Worm (Caenorhabditis elegans) whole organism, L1 larva: ENCODE measurements around the gene gur-3.
A peak's percentile ranks its signal among the peaks of the same experiment; 100 is the strongest.

Source experiments
- C16A3.4 ChIP-seq: fragments of 150-350 bp; optimal IDR thresholded peaks from 2 replicates; lab custom pipeline; 2014; ENCODE audit warnings: missing biosample characterization, missing genetic modification characterization
- alr-1 ChIP-seq: fragments of 200-800 bp; sonication (Bioruptor generic); optimal IDR thresholded peaks from 2 replicates; lab custom pipeline; 2018; ENCODE audit warnings: borderline replicate concordance, mild to moderate bottlenecking, missing genetic modification characterization, missing compliant biosample characterization
- aly-2 ChIP-seq: fragments of 150-350 bp; optimal IDR thresholded peaks from 2 replicates; lab custom pipeline; 2014; ENCODE audit warnings: missing biosample characterization, missing genetic modification characterization
- ama-1 ChIP-seq: fragments of 150-350 bp; optimal IDR thresholded peaks from 2 replicates; lab custom pipeline; 2014
- blmp-1 ChIP-seq: fragments of 150-350 bp; optimal IDR thresholded peaks from 2 replicates; lab custom pipeline; 2014; ENCODE audit warnings: missing biosample characterization, missing genetic modification characterization
- ceh-8 ChIP-seq: fragments of 200-800 bp; sonication (Bioruptor generic); optimal IDR thresholded peaks from 2 replicates; lab custom pipeline; 2018; ENCODE audit warnings: mild to moderate bottlenecking, missing genetic modification characterization, moderate library complexity, missing compliant biosample characterization
- ceh-88 ChIP-seq: fragments of 200-800 bp; sonication (Bioruptor generic); IDR thresholded peaks from 2 replicates; pipeline ENCODE4 v1.3.6; 2022; ENCODE audit warnings: missing genetic modification characterization, missing compliant biosample characterization
- ceh-90 ChIP-seq: sonication (generic microtip); optimal IDR thresholded peaks from 2 replicates; lab custom pipeline; 2016; ENCODE audit warnings: missing genetic modification characterization, missing compliant biosample characterization
- dsc-1 ChIP-seq: sonication (generic microtip); optimal IDR thresholded peaks from 2 replicates; lab custom pipeline; 2016; ENCODE audit warnings: mild to moderate bottlenecking, missing genetic modification characterization, missing compliant biosample characterization
- efl-1 ChIP-seq, 4 experiments: fragments of 150-350 bp; optimal IDR thresholded peaks in 3 of 4; peaks in 1 of 4; 1 replicate in 1 of 4; 2 replicates in 3 of 4; lab custom pipeline; 2014; ENCODE audit warnings: missing biosample characterization in 2 of 4, missing genetic modification characterization in 2 of 4, missing genetic modification reagents in 2 of 4
- egl-13 ChIP-seq: sonication (generic microtip); optimal IDR thresholded peaks from 2 replicates; lab custom pipeline; 2016; ENCODE audit warnings: missing genotype, missing genetic modification reagents, missing genetic modification characterization, missing compliant biosample characterization
- egl-27 ChIP-seq, 2 experiments: fragments of 150-350 bp in 1 of 2; sonication (generic microtip); optimal IDR thresholded peaks; 3 replicates each; lab custom pipeline; 2017 to 2018; ENCODE audit warnings: missing biosample characterization in 2 of 2, missing genetic modification characterization in 2 of 2, missing genetic modification reagents in 2 of 2
- elt-2 ChIP-seq: sonication (generic microtip); optimal IDR thresholded peaks from 2 replicates; lab custom pipeline; 2016; ENCODE audit warnings: missing genetic modification characterization, mild to moderate bottlenecking, inconsistent platforms, missing compliant biosample characterization, missing genetic modification reagents
- fkh-10 ChIP-seq: sonication (generic microtip); optimal IDR thresholded peaks from 2 replicates; lab custom pipeline; 2017; ENCODE audit warnings: missing biosample characterization, missing genetic modification reagents, missing genetic modification characterization
- fkh-8 ChIP-seq: sonication (generic microtip); optimal IDR thresholded peaks from 2 replicates; lab custom pipeline; 2016; ENCODE audit warnings: mild to moderate bottlenecking, missing genetic modification characterization, missing compliant biosample characterization
- fos-1 ChIP-seq: fragments of 150-350 bp; optimal IDR thresholded peaks from 2 replicates; lab custom pipeline; 2014; ENCODE audit warnings: missing biosample characterization, missing genetic modification characterization
- hlh-17 ChIP-seq: fragments of 200-800 bp; sonication (Bioruptor generic); optimal IDR thresholded peaks from 2 replicates; lab custom pipeline; 2018; ENCODE audit warnings: missing genetic modification characterization, mild to moderate bottlenecking, missing compliant biosample characterization, moderate library complexity, borderline replicate concordance
- isw-1 ChIP-seq: fragments of 200-800 bp; sonication (Bioruptor generic); IDR thresholded peaks from 2 replicates; pipeline ENCODE4 v1.3.6; 2022; ENCODE audit warnings: missing genetic modification characterization, missing compliant biosample characterization
- jun-1 ChIP-seq: fragments of 150-350 bp; optimal IDR thresholded peaks from 2 replicates; lab custom pipeline; 2014; ENCODE audit warnings: missing biosample characterization, missing genetic modification reagents, missing genetic modification characterization
- lin-13 ChIP-seq: fragments of 150-350 bp; optimal IDR thresholded peaks from 2 replicates; lab custom pipeline; 2014; ENCODE audit warnings: missing biosample characterization, missing genetic modification reagents, missing genetic modification characterization
- lin-14 ChIP-seq: fragments of 200-800 bp; sonication (Bioruptor generic); optimal IDR thresholded peaks from 2 replicates; lab custom pipeline; 2018; ENCODE audit warnings: mild to moderate bottlenecking, missing genetic modification characterization, moderate library complexity, missing compliant biosample characterization
- lin-15B ChIP-seq: fragments of 150-350 bp; sonication (generic microtip); optimal IDR thresholded peaks from 3 replicates; lab custom pipeline; 2014; ENCODE audit warnings: missing biosample characterization, missing genetic modification characterization
- lsy-2 ChIP-seq, 2 experiments: fragments of 150-350 bp; optimal IDR thresholded peaks; 2 replicates each; lab custom pipeline; 2014; ENCODE audit warnings: missing biosample characterization in 2 of 2, missing genetic modification characterization in 2 of 2
- mab-9 ChIP-seq: fragments of 200-800 bp; sonication (Bioruptor generic); IDR thresholded peaks from 2 replicates; pipeline ENCODE4 v1.3.6; 2022; ENCODE audit warnings: missing genetic modification reagents, missing genetic modification characterization, missing compliant biosample characterization
- mdl-1 ChIP-seq, 2 experiments: fragments of 150-350 bp; optimal IDR thresholded peaks; 2 replicates each; lab custom pipeline; 2014 to 2017; ENCODE audit warnings: missing biosample characterization in 2 of 2, missing genetic modification characterization in 2 of 2, inconsistent platforms in 1 of 2
- mep-1 ChIP-seq: fragments of 150-350 bp; optimal IDR thresholded peaks from 2 replicates; lab custom pipeline; 2014; ENCODE audit warnings: missing biosample characterization, missing genetic modification characterization
- nhr-11 ChIP-seq: fragments of 150-350 bp; optimal IDR thresholded peaks from 2 replicates; lab custom pipeline; 2014; ENCODE audit warnings: missing biosample characterization, missing genetic modification characterization
- nhr-12 ChIP-seq: sonication (generic microtip); optimal IDR thresholded peaks from 2 replicates; lab custom pipeline; 2017; ENCODE audit warnings: missing biosample characterization, missing genetic modification characterization
- nhr-19 ChIP-seq: fragments of 200-800 bp; sonication (Bioruptor generic); conservative IDR thresholded peaks from 2 replicates; pipeline ENCODE4 v1.3.6; 2022; ENCODE audit warnings: missing genetic modification characterization, missing compliant biosample characterization
- nhr-20 ChIP-seq: sonication (generic microtip); optimal IDR thresholded peaks from 2 replicates; lab custom pipeline; 2016; ENCODE audit warnings: mild to moderate bottlenecking, missing genetic modification characterization, missing compliant biosample characterization
- nhr-237 ChIP-seq: fragments of 150-350 bp; optimal IDR thresholded peaks from 2 replicates; lab custom pipeline; 2014; ENCODE audit warnings: missing biosample characterization, missing genetic modification characterization
- nhr-47 ChIP-seq: sonication (generic microtip); optimal IDR thresholded peaks from 2 replicates; lab custom pipeline; 2016; ENCODE audit warnings: mild to moderate bottlenecking, missing genetic modification characterization, moderate library complexity, missing compliant biosample characterization
- nhr-71 ChIP-seq: sonication (generic microtip); optimal IDR thresholded peaks from 2 replicates; lab custom pipeline; 2016; ENCODE audit warnings: mild to moderate bottlenecking, missing genetic modification characterization, moderate library complexity, missing compliant biosample characterization
- nhr-85 ChIP-seq: sonication (generic microtip); peaks from one replicate; lab custom pipeline; 2016; ENCODE audit warnings: missing genetic modification characterization, inconsistent platforms, missing compliant biosample characterization
- pax-3 ChIP-seq: fragments of 200-800 bp; sonication (Bioruptor generic); optimal IDR thresholded peaks from 2 replicates; lab custom pipeline; 2018; ENCODE audit warnings: mild to moderate bottlenecking, missing genetic modification characterization, moderate library complexity, missing compliant biosample characterization
- snpc-4 ChIP-seq: fragments of 150-350 bp; optimal IDR thresholded peaks from 2 replicates; lab custom pipeline; 2014; ENCODE audit warnings: missing biosample characterization, missing genetic modification characterization
- snu-23 ChIP-seq: sonication (generic microtip); optimal IDR thresholded peaks from 2 replicates; lab custom pipeline; 2016; ENCODE audit warnings: missing genetic modification characterization, missing compliant biosample characterization
- sup-37 ChIP-seq: fragments of 200-800 bp; sonication (Bioruptor generic); optimal IDR thresholded peaks from 2 replicates; lab custom pipeline; 2018; ENCODE audit warnings: mild to moderate bottlenecking, missing genetic modification characterization, missing compliant biosample characterization
- swsn-7 ChIP-seq: sonication (generic microtip); optimal IDR thresholded peaks from 2 replicates; lab custom pipeline; 2016; ENCODE audit warnings: missing genetic modification characterization, missing compliant biosample characterization
- tbx-2 ChIP-seq: sonication (generic microtip); optimal IDR thresholded peaks from 2 replicates; lab custom pipeline; 2016; ENCODE audit warnings: missing genetic modification characterization, missing compliant biosample characterization
- tlp-1 ChIP-seq: fragments of 150-350 bp; optimal IDR thresholded peaks from 2 replicates; lab custom pipeline; 2014; ENCODE audit warnings: missing biosample characterization, missing genetic modification characterization
- unc-62 ChIP-seq: fragments of 150-350 bp; optimal IDR thresholded peaks from 2 replicates; lab custom pipeline; 2014; ENCODE audit warnings: missing biosample characterization, missing genetic modification reagents, missing genetic modification characterization
- unc-98 ChIP-seq: fragments of 200-800 bp; sonication (Bioruptor generic); IDR thresholded peaks from 2 replicates; pipeline ENCODE4 v1.3.6; 2022; ENCODE audit warnings: missing genetic modification characterization, missing compliant biosample characterization
- xbp-1 ChIP-seq: sonication (generic microtip); optimal IDR thresholded peaks from 2 replicates; lab custom pipeline; 2016; ENCODE audit warnings: missing genetic modification characterization, missing compliant biosample characterization
- zag-1 ChIP-seq: fragments of 150-350 bp; optimal IDR thresholded peaks from 2 replicates; lab custom pipeline; 2014; ENCODE audit warnings: missing biosample characterization, missing genetic modification characterization
- zip-4 ChIP-seq: fragments of 200-800 bp; sonication (Bioruptor generic); optimal IDR thresholded peaks from 2 replicates; lab custom pipeline; 2018; ENCODE audit warnings: mild to moderate bottlenecking, missing genetic modification characterization, moderate library complexity, missing compliant biosample characterization
- ztf-4 ChIP-seq: fragments of 150-350 bp; optimal IDR thresholded peaks from 2 replicates; lab custom pipeline; 2014; ENCODE audit warnings: missing biosample characterization, missing genetic modification characterization

Gene gur-3

ce11 chrX:10443836-10444235 lies 37.7 kb upstream of the gur-3 start, which contains the start of gene C39B10.3:
C39B10.3 (plus strand) TSS chrX:10444136.
- no peak for TF ChIP-seq ztf-4 (tag; lab: Kevin White, UChicago)
- no peak for TF ChIP-seq snpc-4 (tag; lab: Kevin White, UChicago)
- TF ChIP-seq blmp-1 (tag; lab: Kevin White, UChicago): no peak
- no peak for TF ChIP-seq hlh-17 (GFP tag; lab: Kevin White, UChicago)
- no peak for TF ChIP-seq lsy-2 (tag; optimal IDR thresholded peaks at IDR 0.05; lab: Kevin White, UChicago)

DNA sequence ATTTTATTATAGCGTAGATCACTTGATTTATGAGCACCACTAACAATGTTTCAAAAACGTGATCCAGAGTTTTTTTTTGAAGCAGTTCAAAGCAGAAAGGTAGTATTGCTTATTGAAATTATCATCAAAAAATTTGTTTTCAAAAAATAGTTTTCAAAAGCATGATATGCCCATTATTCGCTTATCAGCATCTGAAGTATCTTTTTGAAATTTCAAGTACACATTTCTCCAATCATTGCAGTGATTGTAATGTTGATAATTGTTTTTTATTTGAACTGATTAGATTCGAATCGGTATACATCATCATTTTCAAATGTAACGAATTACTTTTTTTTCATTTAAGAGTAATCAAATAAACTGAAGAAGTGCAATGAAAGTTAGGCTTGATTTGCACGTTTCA lies 34.7 kb upstream of the gur-3 start:
- TF ChIP-seq alr-1 (tag; lab: Kevin White, UChicago) (no peak), nhr-11 (no peak), sup-37 (GFP tag; lab: Kevin White, UChicago) (no peak), efl-1 (optimal IDR thresholded peaks at IDR 0.05; lab: Kevin White, UChicago) (no peak), efl-1 (GFP tag; optimal IDR thresholded peaks at IDR 0.05 in 1 of 2; lab: Kevin White, UChicago) (no peak), elt-2 (peak; percentile 46), aly-2 (tag; lab: Kevin White, UChicago) (no peak), pax-3 (tag; lab: Kevin White, UChicago) (no peak), ceh-90 (tag; lab: Kevin White, UChicago) (no peak), C16A3.4 (no peak)

- TF ChIP-seq ceh-8 (GFP tag; lab: Kevin White, UChicago): no peak
- TF ChIP-seq swsn-7: no peak
- TF ChIP-seq blmp-1 (tag; lab: Kevin White, UChicago): no peak
- no peak for TF ChIP-seq nhr-47 (tag; lab: Kevin White, UChicago)
- no peak for TF ChIP-seq xbp-1 (tag; lab: Kevin White, UChicago)
- no peak for TF ChIP-seq ama-1 (lab: Kevin White, UChicago)
- TF ChIP-seq nhr-20 (tag; lab: Kevin White, UChicago): no peak
- no peak for TF ChIP-seq sup-37 (GFP tag; lab: Kevin White, UChicago)
- TF ChIP-seq ceh-90 (tag; lab: Kevin White, UChicago): no peak
- TF ChIP-seq snpc-4 (tag; lab: Kevin White, UChicago): no peak
- no peak for TF ChIP-seq unc-62 (GFP tag; lab: Kevin White, UChicago)
- TF ChIP-seq tbx-2 (tag; lab: Kevin White, UChicago): no peak
- no peak for TF ChIP-seq lin-15B (tag; lab: Kevin White, UChicago)
- TF ChIP-seq lin-14 (GFP tag; lab: Kevin White, UChicago): peak; percentile 49
- peak; percentile 24 for TF ChIP-seq mep-1 (tag; lab: Kevin White, UChicago)
- no peak for TF ChIP-seq elt-2
- TF ChIP-seq nhr-12 (tag; lab: Kevin White, UChicago): no peak
- TF ChIP-seq nhr-71: no peak
- TF ChIP-seq dsc-1 (tag; lab: Kevin White, UChicago): no peak
- peak; percentile 12 for TF ChIP-seq snu-23
- TF ChIP-seq lin-13: no peak
- TF ChIP-seq unc-98: no peak
- TF ChIP-seq zip-4 (GFP tag; lab: Kevin White, UChicago): no peak
- peak; percentile 76 for TF ChIP-seq nhr-85 (tag; lab: Kevin White, UChicago)
- no peak for TF ChIP-seq tlp-1 (tag; lab: Kevin White, UChicago)
These were observed 31.3 kb upstream of the gur-3 start for ce11 chrX:10437421-10437820.

DNA sequence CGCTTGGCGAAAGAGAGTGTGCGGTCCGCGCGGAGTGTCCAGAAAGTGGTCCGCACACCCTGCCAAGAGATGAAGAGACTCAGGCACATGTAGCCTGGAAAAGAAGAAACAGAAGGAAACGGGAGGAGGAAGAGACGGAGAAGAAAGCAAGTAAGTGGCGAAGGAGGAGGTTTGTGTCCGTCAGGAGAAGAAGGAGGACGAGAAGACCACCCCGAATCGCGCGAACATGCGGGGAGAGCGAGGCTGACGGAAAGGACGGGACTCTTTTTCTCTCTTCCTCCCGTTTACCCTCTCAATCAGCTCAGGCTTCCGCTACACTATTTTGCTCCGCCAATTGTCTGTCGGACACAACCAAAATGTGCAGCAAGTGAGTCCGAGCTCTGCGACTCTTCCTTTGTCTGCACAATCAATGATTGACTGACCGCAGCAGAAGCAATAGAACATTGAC lies 29.4 kb upstream of the gur-3 start:
- TF ChIP-seq tbx-2 (tag; lab: Kevin White, UChicago) (peak; percentile 73), mab-9 (GFP tag; lab: Robert Waterston, UW) (peak; percentile 55), lin-14 (GFP tag; lab: Kevin White, UChicago) (peak; percentile 97), fkh-10 (GFP tag; lab: Kevin White, UChicago) (peak; percentile 98), isw-1 (GFP tag; lab: Robert Waterston, UW) (peak; percentile 64), egl-27 (tag; optimal IDR thresholded peaks at IDR 0.05; lab: Kevin White, UChicago) (no peak), fos-1 (tag; lab: Kevin White, UChicago) (peak; percentile 16), nhr-71 (peak; percentile 82), ztf-4 (tag; lab: Kevin White, UChicago) (peak; percentile 35), ceh-88 (GFP tag; lab: Robert Waterston, UW) (no peak), nhr-237 (tag; lab: Kevin White, UChicago) (no peak), nhr-19 (GFP tag; lab: Robert Waterston, UW) (peak; percentile 58), jun-1 (peak; percentile 45), elt-2 (no peak), mdl-1 (tag; optimal IDR thresholded peaks at IDR 0.05; lab: Kevin White, UChicago) (peak in 1 of 2 experiments; percentile 34), zag-1 (tag; lab: Kevin White, UChicago) (no peak), egl-13 (tag; lab: Kevin White, UChicago) (peak; percentile 3), nhr-20 (tag; lab: Kevin White, UChicago) (peak; percentile 32), fkh-8 (tag; lab: Kevin White, UChicago) (peak; percentile 89), xbp-1 (tag; lab: Kevin White, UChicago) (peak; percentile 53)
